Worm (Caenorhabditis elegans): ENCODE measurements around the gene irld-11.
"Not testable (repeated sequence)": the region's sequence is repeated elsewhere in the genome, so short reads cannot be mapped to it uniquely, and the experiment has no call there.

Gene irld-11

DNA sequence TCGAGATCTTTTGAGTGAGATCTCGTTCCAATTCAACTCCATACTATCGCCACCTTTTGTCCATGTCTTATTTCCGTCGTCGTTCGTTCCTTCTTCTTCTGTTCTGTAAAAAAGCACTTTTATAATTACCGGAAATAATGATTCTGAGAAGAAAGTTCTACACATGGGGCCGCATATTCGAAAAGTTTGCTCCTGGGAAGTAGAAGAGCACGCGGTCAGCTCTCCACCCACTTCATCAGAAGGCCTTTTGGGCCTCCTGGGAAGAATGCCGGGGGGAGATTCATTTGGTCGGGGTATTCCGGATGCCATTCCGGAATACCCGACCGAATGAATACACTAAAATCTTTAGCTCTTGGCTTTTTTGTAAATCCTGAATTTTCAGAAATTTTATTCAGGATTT is 37.5 kb downstream of the irld-11 start, which contains the start of gene Y46H3C.5:
Y46H3C.5 (minus strand) TSS at position 2 of the 400 bp plus-strand sequence.
- TF ChIP-seq sptf-1 (tag; optimal IDR thresholded peaks at IDR 0.05); lin-13 (GFP tag; optimal IDR thresholded peaks at IDR 0.05); grh-1 (GFP tag; IDR thresholded peaks at IDR 0.05): not testable (repeated sequence)

DNA sequence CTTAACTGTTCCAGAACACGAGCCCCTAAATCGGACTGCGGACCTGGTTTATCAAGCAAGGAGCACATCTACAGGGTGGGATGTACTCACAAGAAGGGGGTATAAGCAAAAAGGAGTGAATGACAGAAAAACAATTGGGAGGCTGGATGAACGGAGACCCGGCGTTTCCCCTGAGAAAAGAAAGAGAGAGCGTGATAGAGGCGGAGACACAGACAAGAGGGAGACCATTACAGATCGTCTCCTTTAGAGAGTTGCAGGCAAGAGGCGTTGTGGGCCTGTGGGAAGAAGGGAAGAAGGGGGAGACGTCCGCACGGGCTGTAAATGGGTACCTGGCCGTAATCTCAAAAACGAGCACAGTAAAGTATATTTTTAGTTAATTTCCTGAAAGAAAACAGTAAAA is 38.9 kb downstream of the irld-11 start, which contains the start of gene Y46H3C.7:
Y46H3C.7 (minus strand) TSS at position 147 of the 400 bp plus-strand sequence.
- not testable (repeated sequence) for TF ChIP-seq elt-2 (tag; optimal IDR thresholded peaks at IDR 0.05); unc-62 (GFP tag; optimal IDR thresholded peaks at IDR 0.05); nhr-11 (tag; optimal IDR thresholded peaks at IDR 0.05)

- TF ChIP-seq mab-9 (GFP tag; IDR thresholded peaks at IDR 0.05) (no peak), fkh-10 (GFP tag; optimal IDR thresholded peaks at IDR 0.05) (no peak), lir-3 (tag; optimal IDR thresholded peaks at IDR 0.05; ENCODE audit: poor library complexity) (no peak), nhr-85 (tag) (no peak), lsy-2 (tag; optimal IDR thresholded peaks at IDR 0.05) (no peak), blmp-1 (tag; optimal IDR thresholded peaks at IDR 0.05) (no peak), egl-27 (tag; optimal IDR thresholded peaks at IDR 0.05) (no peak)
Observed at ce11 chrV:1698400-1698799, 43.5 kb downstream of the irld-11 start.

DNA sequence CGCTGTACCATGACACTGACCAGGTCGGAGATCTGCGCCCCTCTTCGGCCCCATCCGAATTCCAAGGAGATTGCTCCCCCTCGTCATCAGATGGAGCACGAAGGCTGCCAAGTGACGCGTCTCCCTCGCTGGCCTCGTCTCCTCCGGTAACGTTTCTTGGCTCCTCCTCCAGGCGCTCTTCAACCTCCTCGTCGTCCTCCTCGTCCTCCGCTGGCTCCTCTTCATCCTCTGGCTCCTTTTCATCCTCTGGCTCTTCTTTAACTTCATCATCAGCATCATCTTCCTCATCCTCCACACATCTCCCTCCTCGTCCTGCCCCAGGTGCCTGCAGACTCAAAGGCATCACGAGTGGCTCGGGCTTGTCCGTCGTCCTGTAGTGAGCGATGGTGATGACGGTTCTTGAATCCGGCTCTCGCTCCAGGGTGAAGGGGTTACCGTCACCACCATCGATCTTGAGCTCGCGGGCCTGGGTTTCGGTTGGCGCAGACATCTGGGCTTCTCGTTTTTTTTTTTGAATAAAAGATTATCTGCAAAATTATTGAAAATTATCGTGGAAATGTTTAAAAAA is 44.4 kb downstream of the irld-11 start:
- TF ChIP-seq ces-1 (GFP tag; optimal IDR thresholded peaks at IDR 0.05) (no peak), nhr-85 (tag) (no peak), unc-130 (tag; optimal IDR thresholded peaks at IDR 0.05) (no peak), unc-98 (GFP tag; IDR thresholded peaks at IDR 0.05) (no peak), nhr-84 (tag; optimal IDR thresholded peaks at IDR 0.05) (no peak), unc-30 (tag; optimal IDR thresholded peaks at IDR 0.05) (no peak), pqm-1 (tag; optimal IDR thresholded peaks at IDR 0.05) (no peak), alr-1 (tag; optimal IDR thresholded peaks at IDR 0.05; ENCODE audit: borderline replicate concordance) (no peak), F16B12.6 (tag; optimal IDR thresholded peaks at IDR 0.05) (no peak), lsy-2 (tag; optimal IDR thresholded peaks at IDR 0.05) (no peak), lin-14 (GFP tag; optimal IDR thresholded peaks at IDR 0.05) (no peak), swsn-7 (tag; optimal IDR thresholded peaks at IDR 0.05) (no peak), nhr-71 (tag; optimal IDR thresholded peaks at IDR 0.05) (no peak), efl-1 (optimal IDR thresholded peaks at IDR 0.05) (no peak), efl-1 (GFP tag; optimal IDR thresholded peaks at IDR 0.05 in 1 of 2) (no peak), aha-1 (tag; optimal IDR thresholded peaks at IDR 0.05) (no peak)

- TF ChIP-seq nhr-71 (tag; optimal IDR thresholded peaks at IDR 0.05) (no peak), egl-27 (tag; optimal IDR thresholded peaks at IDR 0.05) (no peak), elt-2 (tag; optimal IDR thresholded peaks at IDR 0.05) (no peak), ets-5 (GFP tag; IDR thresholded peaks at IDR 0.05) (no peak), fkh-10 (GFP tag; optimal IDR thresholded peaks at IDR 0.05) (no peak), mab-9 (GFP tag; IDR thresholded peaks at IDR 0.05) (no peak)
Observed at ce11 chrV:1701584-1702101, 46.7 kb downstream of the irld-11 start, which contains the start of gene srw-90. Gene srw-90 (plus strand): TSS chrV:1702051.

Data from whole organism, L1 larva.